Worm (Caenorhabditis elegans) whole organism, late embryonic: Measurements from ENCODE around the gene dpm-1.

Experiments used
- ama-1 ChIP-seq: fragments of 150-350 bp; optimal IDR thresholded peaks from 2 replicates; lab custom pipeline; 2014
- unc-42 ChIP-seq: sonication (generic microtip); optimal IDR thresholded peaks from 2 replicates; lab custom pipeline; 2016; ENCODE audit warnings: missing genotype, missing genetic modification characterization, missing compliant biosample characterization

DNA sequence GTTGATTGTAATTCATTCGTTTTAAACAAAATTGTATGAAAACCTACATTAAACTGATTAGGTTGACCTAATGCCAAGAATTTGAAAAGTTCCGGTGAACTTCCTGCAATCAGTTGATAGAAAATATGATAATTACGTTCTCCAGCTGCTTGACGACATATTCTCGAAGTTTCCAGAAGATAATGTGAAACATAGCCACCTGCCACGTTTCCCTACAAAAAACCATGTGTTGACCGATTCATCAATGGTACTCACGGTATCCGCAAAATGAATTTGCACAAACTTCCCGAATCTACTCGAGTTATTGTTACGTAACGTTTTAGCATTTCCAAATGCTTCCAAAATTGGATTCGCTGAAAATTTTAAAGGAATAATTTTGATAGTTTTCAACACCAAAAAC lies 7.1 kb upstream of the dpm-1 start:
- TF ChIP-seq ama-1 (lab: Kevin White, UChicago) (no peak), unc-42 (tag; lab: Kevin White, UChicago) (no peak)
